Worm (Caenorhabditis elegans) whole organism, L1 larva: Measurements from ENCODE around the gene spe-27.

Source experiments
- C04F5.9 ChIP-seq: sonication (generic microtip); optimal IDR thresholded peaks from 2 replicates; lab custom pipeline; 2016; ENCODE audit warnings: missing genetic modification characterization, missing compliant biosample characterization
- C34B4.2 ChIP-seq: sonication (generic microtip); optimal IDR thresholded peaks from 2 replicates; lab custom pipeline; 2017; ENCODE audit warnings: mild to moderate bottlenecking, missing genetic modification characterization, missing compliant biosample characterization
- aly-2 ChIP-seq: fragments of 150-350 bp; optimal IDR thresholded peaks from 2 replicates; lab custom pipeline; 2014; ENCODE audit warnings: missing biosample characterization, missing genetic modification characterization
- blmp-1 ChIP-seq: fragments of 150-350 bp; optimal IDR thresholded peaks from 2 replicates; lab custom pipeline; 2014; ENCODE audit warnings: missing biosample characterization, missing genetic modification characterization
- ceh-63 ChIP-seq: fragments of 200-800 bp; sonication (Bioruptor generic); optimal IDR thresholded peaks from 2 replicates; lab custom pipeline; 2018; ENCODE audit warnings: mild to moderate bottlenecking, missing genetic modification characterization, missing compliant biosample characterization
- ceh-8 ChIP-seq: fragments of 200-800 bp; sonication (Bioruptor generic); optimal IDR thresholded peaks from 2 replicates; lab custom pipeline; 2018; ENCODE audit warnings: mild to moderate bottlenecking, missing genetic modification characterization, moderate library complexity, missing compliant biosample characterization
- ceh-82 ChIP-seq, 3 experiments: fragments of 150-350 bp in 1 of 3; sonication (generic microtip) in 2 of 3; optimal IDR thresholded peaks; 2 replicates each; lab custom pipeline; 2014 to 2017; ENCODE audit warnings: missing biosample characterization in 3 of 3, missing genetic modification characterization in 3 of 3
- ces-1 ChIP-seq: fragments of 150-350 bp; optimal IDR thresholded peaks from 2 replicates; lab custom pipeline; 2014; ENCODE audit warnings: missing biosample characterization, missing genetic modification reagents, missing genetic modification characterization
- efl-1 ChIP-seq, 4 experiments: fragments of 150-350 bp; optimal IDR thresholded peaks in 3 of 4; peaks in 1 of 4; 1 replicate in 1 of 4; 2 replicates in 3 of 4; lab custom pipeline; 2014; ENCODE audit warnings: missing biosample characterization in 2 of 4, missing genetic modification characterization in 2 of 4, missing genetic modification reagents in 2 of 4
- egl-13 ChIP-seq: sonication (generic microtip); optimal IDR thresholded peaks from 2 replicates; lab custom pipeline; 2016; ENCODE audit warnings: missing genotype, missing genetic modification reagents, missing genetic modification characterization, missing compliant biosample characterization
- egl-27 ChIP-seq, 2 experiments: fragments of 150-350 bp in 1 of 2; sonication (generic microtip); optimal IDR thresholded peaks; 3 replicates each; lab custom pipeline; 2017 to 2018; ENCODE audit warnings: missing biosample characterization in 2 of 2, missing genetic modification characterization in 2 of 2, missing genetic modification reagents in 2 of 2
- elt-3 ChIP-seq, 6 experiments: fragments of 150-350 bp in 1 of 6; sonication (generic microtip); optimal IDR thresholded peaks; 2 replicates each; lab custom pipeline; 2017 to 2018; ENCODE audit warnings: missing biosample characterization in 6 of 6, missing genetic modification characterization in 6 of 6, inconsistent platforms in 1 of 6
- fkh-10 ChIP-seq: sonication (generic microtip); optimal IDR thresholded peaks from 2 replicates; lab custom pipeline; 2017; ENCODE audit warnings: missing biosample characterization, missing genetic modification reagents, missing genetic modification characterization
- fkh-4 ChIP-seq: sonication (generic microtip); optimal IDR thresholded peaks from 2 replicates; lab custom pipeline; 2016; ENCODE audit warnings: missing compliant biosample characterization, missing genetic modification characterization, borderline replicate concordance
- fkh-8 ChIP-seq: sonication (generic microtip); optimal IDR thresholded peaks from 2 replicates; lab custom pipeline; 2016; ENCODE audit warnings: mild to moderate bottlenecking, missing genetic modification characterization, missing compliant biosample characterization
- fos-1 ChIP-seq: fragments of 150-350 bp; optimal IDR thresholded peaks from 2 replicates; lab custom pipeline; 2014; ENCODE audit warnings: missing biosample characterization, missing genetic modification characterization
- hlh-4 ChIP-seq: sonication (generic microtip); optimal IDR thresholded peaks from 2 replicates; lab custom pipeline; 2016; ENCODE audit warnings: mild to moderate bottlenecking, missing genetic modification characterization, missing compliant biosample characterization
- lin-14 ChIP-seq: fragments of 200-800 bp; sonication (Bioruptor generic); optimal IDR thresholded peaks from 2 replicates; lab custom pipeline; 2018; ENCODE audit warnings: mild to moderate bottlenecking, missing genetic modification characterization, moderate library complexity, missing compliant biosample characterization
- lir-3 ChIP-seq: sonication (generic microtip); optimal IDR thresholded peaks from 2 replicates; lab custom pipeline; 2016; ENCODE audit warnings: mild to moderate bottlenecking, missing genetic modification characterization, moderate library complexity, missing compliant biosample characterization; ENCODE audit not compliant: poor library complexity
- mab-9 ChIP-seq: fragments of 200-800 bp; sonication (Bioruptor generic); IDR thresholded peaks from 2 replicates; pipeline ENCODE4 v1.3.6; 2022; ENCODE audit warnings: missing genetic modification reagents, missing genetic modification characterization, missing compliant biosample characterization
- mdl-1 ChIP-seq, 2 experiments: fragments of 150-350 bp; optimal IDR thresholded peaks; 2 replicates each; lab custom pipeline; 2014 to 2017; ENCODE audit warnings: missing biosample characterization in 2 of 2, missing genetic modification characterization in 2 of 2, inconsistent platforms in 1 of 2
- nhr-20 ChIP-seq: sonication (generic microtip); optimal IDR thresholded peaks from 2 replicates; lab custom pipeline; 2016; ENCODE audit warnings: mild to moderate bottlenecking, missing genetic modification characterization, missing compliant biosample characterization
- nhr-237 ChIP-seq: fragments of 150-350 bp; optimal IDR thresholded peaks from 2 replicates; lab custom pipeline; 2014; ENCODE audit warnings: missing biosample characterization, missing genetic modification characterization
- nhr-28 ChIP-seq: fragments of 150-350 bp; optimal IDR thresholded peaks from 2 replicates; lab custom pipeline; 2014; ENCODE audit warnings: missing biosample characterization, missing genetic modification characterization
- nhr-47 ChIP-seq: sonication (generic microtip); optimal IDR thresholded peaks from 2 replicates; lab custom pipeline; 2016; ENCODE audit warnings: mild to moderate bottlenecking, missing genetic modification characterization, moderate library complexity, missing compliant biosample characterization
- pag-3 ChIP-seq: sonication (generic microtip); optimal IDR thresholded peaks from 2 replicates; lab custom pipeline; 2017; ENCODE audit warnings: missing genetic modification characterization, mild to moderate bottlenecking, missing compliant biosample characterization, antibody characterized with exemption, borderline replicate concordance; ENCODE audit not compliant: insufficient read depth
- pax-3 ChIP-seq: fragments of 200-800 bp; sonication (Bioruptor generic); optimal IDR thresholded peaks from 2 replicates; lab custom pipeline; 2018; ENCODE audit warnings: mild to moderate bottlenecking, missing genetic modification characterization, moderate library complexity, missing compliant biosample characterization
- skn-1 ChIP-seq: fragments of 150-350 bp; optimal IDR thresholded peaks from 2 replicates; lab custom pipeline; 2014; ENCODE audit warnings: missing biosample characterization, missing genetic modification characterization
- snpc-4 ChIP-seq: fragments of 150-350 bp; optimal IDR thresholded peaks from 2 replicates; lab custom pipeline; 2014; ENCODE audit warnings: missing biosample characterization, missing genetic modification characterization
- sup-37 ChIP-seq: fragments of 200-800 bp; sonication (Bioruptor generic); optimal IDR thresholded peaks from 2 replicates; lab custom pipeline; 2018; ENCODE audit warnings: mild to moderate bottlenecking, missing genetic modification characterization, missing compliant biosample characterization
- swsn-7 ChIP-seq: sonication (generic microtip); optimal IDR thresholded peaks from 2 replicates; lab custom pipeline; 2016; ENCODE audit warnings: missing genetic modification characterization, missing compliant biosample characterization
- tlp-1 ChIP-seq: fragments of 150-350 bp; optimal IDR thresholded peaks from 2 replicates; lab custom pipeline; 2014; ENCODE audit warnings: missing biosample characterization, missing genetic modification characterization
- unc-130 ChIP-seq: fragments of 150-350 bp; optimal IDR thresholded peaks from 2 replicates; lab custom pipeline; 2017; ENCODE audit warnings: missing biosample characterization, missing genetic modification characterization, inconsistent platforms
- ztf-4 ChIP-seq: fragments of 150-350 bp; optimal IDR thresholded peaks from 2 replicates; lab custom pipeline; 2014; ENCODE audit warnings: missing biosample characterization, missing genetic modification characterization

spe-27 gene

ce11 chrIV:5865818-5866217, at the start of gene spe-27:
Gene spe-27, minus strand, starts transcription at chrIV:5865918.
- no peak for TF ChIP-seq pag-3 (tag; lab: Kevin White, UChicago)
- TF ChIP-seq mab-9 (GFP tag; lab: Robert Waterston, UW) = no peak
- TF ChIP-seq skn-1 = no peak
- no peak for TF ChIP-seq sup-37 (GFP tag; lab: Kevin White, UChicago)

DNA sequence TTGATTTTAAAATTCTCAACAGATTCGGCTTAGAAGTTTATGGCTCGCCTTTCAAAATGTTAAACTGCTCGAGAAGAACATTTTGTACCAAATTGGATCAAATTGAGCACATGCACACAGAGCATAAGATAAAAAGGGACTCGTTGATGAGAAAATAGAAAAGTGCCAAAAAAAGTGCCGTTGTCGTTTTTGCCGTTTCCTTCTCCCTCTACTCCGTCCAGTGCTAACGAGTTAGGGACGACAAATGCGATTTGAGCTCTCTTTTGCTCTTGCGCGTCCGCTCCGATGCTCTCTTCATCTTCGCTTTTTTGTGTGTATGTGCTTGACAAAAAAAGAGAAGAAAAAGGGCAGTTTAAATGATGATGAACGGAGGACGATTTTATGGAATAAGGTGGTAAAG, 49.4 kb upstream of the spe-27 start:
- TF ChIP-seq lin-14 (peak; percentile 79), ztf-4 (tag; lab: Kevin White, UChicago) (no peak), blmp-1 (tag; lab: Kevin White, UChicago) (no peak), swsn-7 (tag; lab: Kevin White, UChicago) (no peak), ces-1 (peak; percentile 24), skn-1 (no peak), fkh-10 (peak; percentile 95), efl-1 (optimal IDR thresholded peaks at IDR 0.05; lab: Kevin White, UChicago) (no peak), efl-1 (GFP tag; optimal IDR thresholded peaks at IDR 0.05 in 1 of 2; lab: Kevin White, UChicago) (peak in 1 of 2 experiments; percentile 44)

DNA sequence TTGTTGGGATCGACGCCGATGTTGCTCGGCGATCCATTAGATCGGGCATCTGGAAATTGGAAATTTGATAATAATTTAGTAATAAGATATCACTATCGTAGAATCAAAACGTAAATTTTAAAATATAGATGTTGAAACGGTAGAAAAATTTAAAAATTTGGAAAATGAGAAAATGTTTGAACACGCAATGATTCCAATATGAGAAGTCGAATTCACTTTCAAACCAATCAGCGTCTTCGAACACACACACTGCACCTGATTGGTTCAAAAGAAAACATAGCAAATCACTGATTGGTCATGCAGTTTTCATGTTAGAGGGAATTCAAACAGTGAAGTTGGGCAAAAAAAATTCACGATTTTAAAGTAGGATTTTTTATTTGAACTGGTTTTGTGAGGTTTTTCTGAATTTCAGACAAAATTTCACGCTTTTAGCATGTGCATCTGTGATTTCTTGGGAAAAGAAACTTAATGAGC, 37.6 kb upstream of the spe-27 start, which contains the start of gene H04M03.12:
Gene H04M03.12 (minus strand): TSS at position 51 of the 474 bp plus-strand sequence.
- TF ChIP-seq fkh-8 (tag; lab: Kevin White, UChicago) = no peak
- TF ChIP-seq C04F5.9 = no peak
- TF ChIP-seq nhr-20 (tag; lab: Kevin White, UChicago) = no peak
- no peak for TF ChIP-seq ceh-8 (GFP tag; lab: Kevin White, UChicago)
- TF ChIP-seq tlp-1 (tag; lab: Kevin White, UChicago) = no peak
- no peak for TF ChIP-seq egl-13 (tag; lab: Kevin White, UChicago)
- TF ChIP-seq C34B4.2 (tag; lab: Kevin White, UChicago) = no peak
- no peak for TF ChIP-seq nhr-237 (tag; lab: Kevin White, UChicago)

DNA sequence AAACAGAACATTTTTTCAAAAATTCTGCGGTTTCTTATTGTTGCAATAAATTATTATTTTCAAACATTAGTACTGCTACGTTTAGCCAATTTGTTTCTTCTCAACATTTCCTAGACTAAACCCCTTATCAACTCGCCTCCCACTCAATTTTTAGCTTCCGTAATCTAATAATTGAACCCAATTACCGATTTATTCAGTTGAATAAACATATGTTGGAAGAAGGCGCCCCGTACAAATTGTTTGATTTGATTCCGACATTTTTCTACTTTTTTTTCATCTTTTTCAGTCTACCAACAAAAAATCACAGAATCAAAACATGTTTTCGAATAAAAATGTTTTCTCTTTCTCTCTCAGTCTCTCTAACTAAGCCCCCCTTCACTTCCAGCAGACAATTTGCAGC, 37.0 kb upstream of the spe-27 start:
- no peak for TF ChIP-seq efl-1 (optimal IDR thresholded peaks at IDR 0.05; lab: Kevin White, UChicago)
- TF ChIP-seq efl-1 (GFP tag; optimal IDR thresholded peaks at IDR 0.05 in 1 of 2; lab: Kevin White, UChicago) = no peak
- no peak for TF ChIP-seq aly-2
- no peak for TF ChIP-seq pax-3 (tag; lab: Kevin White, UChicago)
- TF ChIP-seq nhr-47 (tag; lab: Kevin White, UChicago) = peak; percentile 29
- TF ChIP-seq unc-130 (tag; lab: Kevin White, UChicago) = no peak
- TF ChIP-seq mdl-1 (tag; optimal IDR thresholded peaks at IDR 0.05; lab: Kevin White, UChicago) = no peak
- TF ChIP-seq skn-1 = no peak
- TF ChIP-seq lin-14 = peak; percentile 51
- TF ChIP-seq nhr-237 (tag; lab: Kevin White, UChicago) = no peak
- TF ChIP-seq fkh-4 (tag; lab: Kevin White, UChicago) = no peak
- no peak for TF ChIP-seq egl-27 (tag; optimal IDR thresholded peaks at IDR 0.05; lab: Kevin White, UChicago)
- no peak for TF ChIP-seq nhr-28
- TF ChIP-seq snpc-4 (tag; lab: Kevin White, UChicago) = no peak
- TF ChIP-seq ceh-63 = no peak
- peak; percentile 68 for TF ChIP-seq ceh-8 (GFP tag; lab: Kevin White, UChicago)
- TF ChIP-seq ceh-82 (tag; optimal IDR thresholded peaks at IDR 0.05; lab: Kevin White, UChicago) = no peak
- TF ChIP-seq hlh-4 (tag; lab: Kevin White, UChicago) = no peak
- no peak for TF ChIP-seq lir-3 (tag; lab: Kevin White, UChicago)
- TF ChIP-seq elt-3 (tag; optimal IDR thresholded peaks at IDR 0.05; lab: Kevin White, UChicago) = no peak
- TF ChIP-seq swsn-7 (tag; lab: Kevin White, UChicago) = no peak
- no peak for TF ChIP-seq fos-1 (tag; lab: Kevin White, UChicago)
